Worm (Caenorhabditis elegans): ENCODE results near the gene zyg-9.

- TF ChIP-seq tab-1 (GFP tag; IDR thresholded peaks at IDR 0.05) = no peak
- no peak for TF ChIP-seq med-1 (GFP tag; optimal IDR thresholded peaks at IDR 0.05; ENCODE audit: insufficient read depth)
- TF ChIP-seq flt-1 (GFP tag; IDR thresholded peaks at IDR 0.05) = no peak
- no peak for TF ChIP-seq ref-1 (GFP tag; conservative IDR thresholded peaks at IDR 0.05)
Measured at ce11 chrII:8449660-8450118, 7.9 kb upstream of the zyg-9 start, which contains the start of gene F22B5.4.
